Worm (Caenorhabditis elegans): ENCODE results near the gene srh-173.

- TF ChIP-seq tab-1 (GFP tag; IDR thresholded peaks at IDR 0.05) (no peak), med-1 (GFP tag; optimal IDR thresholded peaks at IDR 0.05; ENCODE audit: insufficient read depth) (no peak), klf-2 (GFP tag; conservative IDR thresholded peaks at IDR 0.05) (no peak)
These were observed 38.6 kb downstream of the srh-173 start, which contains the start of gene Y60A3A.21 for ce11 chrV:20011654-20012053.

Measured in whole organism, midembryonic.